Worm (Caenorhabditis elegans) whole organism, early embryonic: ENCODE results near the gene fmo-2.

Source experiments
- B0310.2 ChIP-seq: sonication (generic microtip); optimal IDR thresholded peaks from 2 replicates; lab custom pipeline; 2016; ENCODE audit warnings: mild to moderate bottlenecking, missing genetic modification characterization, missing compliant biosample characterization
- F13C5.2 ChIP-seq: sonication (generic microtip); optimal IDR thresholded peaks from 2 replicates; lab custom pipeline; 2017; ENCODE audit warnings: mild to moderate bottlenecking, missing genetic modification characterization, inconsistent platforms, missing compliant biosample characterization
- aly-1 ChIP-seq: sonication (generic microtip); optimal IDR thresholded peaks from 2 replicates; lab custom pipeline; 2016; ENCODE audit warnings: missing genetic modification characterization, missing compliant biosample characterization
- ama-1 ChIP-seq: fragments of 150-350 bp; optimal IDR thresholded peaks from 2 replicates; lab custom pipeline; 2014
- ceh-36 ChIP-seq: sonication (generic microtip); optimal IDR thresholded peaks from 2 replicates; lab custom pipeline; 2016; ENCODE audit warnings: missing genetic modification characterization, inconsistent platforms, missing compliant biosample characterization
- flt-1 ChIP-seq: fragments of 200-800 bp; sonication (Bioruptor generic); IDR thresholded peaks from 2 replicates; pipeline ENCODE4 v1.3.6; 2022; ENCODE audit warnings: missing genetic modification characterization, missing compliant biosample characterization
- hmg-4 ChIP-seq: fragments of 200-800 bp; sonication (Bioruptor generic); optimal IDR thresholded peaks from 2 replicates; lab custom pipeline; 2018; ENCODE audit warnings: mild to moderate bottlenecking, missing genetic modification characterization, missing compliant biosample characterization
- scrt-1 ChIP-seq: fragments of 200-800 bp; sonication (Bioruptor generic); IDR thresholded peaks from 2 replicates; pipeline ENCODE4 v1.3.6; 2022; ENCODE audit warnings: missing genetic modification characterization, missing compliant biosample characterization
- sea-1 ChIP-seq: fragments of 200-800 bp; sonication (Bioruptor generic); conservative IDR thresholded peaks from 2 replicates; pipeline ENCODE4 v1.3.6; 2022; ENCODE audit warnings: missing genetic modification characterization, missing compliant biosample characterization
- tbx-11 ChIP-seq: fragments of 200-800 bp; sonication (Bioruptor generic); IDR thresholded peaks from 2 replicates; pipeline ENCODE4 v1.3.6; 2022; ENCODE audit warnings: missing genetic modification characterization, missing compliant biosample characterization
- tbx-37 ChIP-seq: fragments of 200-800 bp; sonication (Bioruptor generic); conservative IDR thresholded peaks from 2 replicates; pipeline ENCODE4 v1.3.6; 2022; ENCODE audit warnings: missing genetic modification reagents, missing genetic modification characterization, missing compliant biosample characterization
- tra-4 ChIP-seq: sonication (generic microtip); optimal IDR thresholded peaks from 2 replicates; lab custom pipeline; 2017; ENCODE audit warnings: missing genetic modification characterization, missing compliant biosample characterization

DNA sequence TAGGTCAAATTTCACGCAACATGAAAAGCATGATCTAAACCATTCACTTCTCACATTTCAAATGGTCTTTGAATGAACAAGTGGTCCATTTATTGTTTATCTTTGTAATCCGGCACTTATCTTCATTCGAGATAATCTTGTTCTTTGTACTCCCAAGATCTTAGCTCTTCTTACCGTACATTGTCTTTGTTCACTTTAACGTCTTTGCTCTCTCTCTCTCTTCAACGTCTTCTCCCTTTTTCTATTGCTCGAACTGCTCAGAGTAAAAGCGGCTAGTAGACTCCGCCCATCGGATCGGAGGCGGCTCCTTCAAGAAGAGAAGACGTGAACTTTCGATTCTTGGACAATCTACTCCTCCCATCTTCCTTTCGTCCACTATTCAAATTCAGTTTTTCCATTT, 45.7 kb upstream of the fmo-2 start, which contains the start of gene F56C4.1:
- TF ChIP-seq hmg-4 (GFP tag; lab: Kevin White, UChicago) = no peak
- no peak for TF ChIP-seq ama-1
- TF ChIP-seq F13C5.2 (tag; lab: Kevin White, UChicago) = no peak
- TF ChIP-seq tbx-37 (GFP tag; lab: Robert Waterston, UW) = no peak
- no peak for TF ChIP-seq ceh-36 (tag; lab: Kevin White, UChicago)
- no peak for TF ChIP-seq flt-1
- no peak for TF ChIP-seq B0310.2 (tag; lab: Kevin White, UChicago)
- TF ChIP-seq tbx-11 (GFP tag; lab: Robert Waterston, UW) = no peak
- no peak for TF ChIP-seq sea-1 (GFP tag; lab: Robert Waterston, UW)
- no peak for TF ChIP-seq tra-4 (tag; lab: Kevin White, UChicago)
- TF ChIP-seq scrt-1 = no peak
- TF ChIP-seq aly-1 (tag; lab: Kevin White, UChicago) = no peak
